Worm (Caenorhabditis elegans) whole organism, L1 larva: ENCODE measurements around the gene mpk-1.

ENCODE experiments used
- C16A3.4 ChIP-seq: fragments of 150-350 bp; optimal IDR thresholded peaks from 2 replicates; lab custom pipeline; 2014; ENCODE audit warnings: missing biosample characterization, missing genetic modification characterization
- ama-1 ChIP-seq: fragments of 150-350 bp; optimal IDR thresholded peaks from 2 replicates; lab custom pipeline; 2014
- ces-1 ChIP-seq: fragments of 150-350 bp; optimal IDR thresholded peaks from 2 replicates; lab custom pipeline; 2014; ENCODE audit warnings: missing biosample characterization, missing genetic modification reagents, missing genetic modification characterization
- fkh-10 ChIP-seq: sonication (generic microtip); optimal IDR thresholded peaks from 2 replicates; lab custom pipeline; 2017; ENCODE audit warnings: missing biosample characterization, missing genetic modification reagents, missing genetic modification characterization
- nhr-11 ChIP-seq: fragments of 150-350 bp; optimal IDR thresholded peaks from 2 replicates; lab custom pipeline; 2014; ENCODE audit warnings: missing biosample characterization, missing genetic modification characterization
- nhr-28 ChIP-seq: fragments of 150-350 bp; optimal IDR thresholded peaks from 2 replicates; lab custom pipeline; 2014; ENCODE audit warnings: missing biosample characterization, missing genetic modification characterization
- snpc-4 ChIP-seq: fragments of 150-350 bp; optimal IDR thresholded peaks from 2 replicates; lab custom pipeline; 2014; ENCODE audit warnings: missing biosample characterization, missing genetic modification characterization
- tlp-1 ChIP-seq: fragments of 150-350 bp; optimal IDR thresholded peaks from 2 replicates; lab custom pipeline; 2014; ENCODE audit warnings: missing biosample characterization, missing genetic modification characterization
- ztf-4 ChIP-seq: fragments of 150-350 bp; optimal IDR thresholded peaks from 2 replicates; lab custom pipeline; 2014; ENCODE audit warnings: missing biosample characterization, missing genetic modification characterization

ce11 chrIII:4242225-4242862, 14.4 kb upstream of the mpk-1 start, which contains the start of gene F43C1.7:
- TF ChIP-seq ama-1 (lab: Kevin White, UChicago) (no peak), ztf-4 (no peak), ces-1 (GFP tag; lab: Kevin White, UChicago) (no peak), C16A3.4 (tag; lab: Kevin White, UChicago) (no peak), nhr-28 (tag; lab: Kevin White, UChicago) (no peak), tlp-1 (no peak), fkh-10 (GFP tag; lab: Kevin White, UChicago) (no peak), snpc-4 (tag; lab: Kevin White, UChicago) (no peak), nhr-11 (tag; lab: Kevin White, UChicago) (no peak)
